Fruit fly (Drosophila melanogaster) whole organism, embryonic: ENCODE measurements around the gene CG6983.

Experiments
- ATbp ChIP-seq: fragments of 200-800 bp; sonication (Bioruptor generic); optimal IDR thresholded peaks from 2 replicates; lab custom pipeline; 2017; ENCODE audit warnings: missing biosample characterization, mild to moderate bottlenecking, missing genetic modification characterization, missing genetic modification reagents
- Awh ChIP-seq: fragments of 200-800 bp; sonication (Bioruptor generic); IDR thresholded peaks from 2 replicates; pipeline ENCODE4, ENCODE4 v1.3.6; 2022; ENCODE audit warnings: missing biosample characterization, missing genetic modification characterization
- B-H2 ChIP-seq: fragments of 200-800 bp; sonication (Bioruptor generic); optimal IDR thresholded peaks from 2 replicates; lab custom pipeline; 2018; ENCODE audit warnings: missing biosample characterization, mild to moderate bottlenecking, missing genetic modification characterization
- Bdp1 ChIP-seq: fragments of 200-800 bp; sonication (Bioruptor generic); optimal IDR thresholded peaks from 3 replicates; lab custom pipeline; 2016; ENCODE audit warnings: missing biosample characterization, missing genetic modification characterization
- C15 ChIP-seq: fragments of 200-800 bp; sonication (Bioruptor generic); IDR thresholded peaks from 3 replicates; pipeline ENCODE4 v1.3.6; 2022; ENCODE audit warnings: missing biosample characterization, missing genetic modification characterization
- CG10979 ChIP-seq: fragments of 200-800 bp; sonication (Bioruptor generic); optimal IDR thresholded peaks from 2 replicates; lab custom pipeline; 2018; ENCODE audit warnings: missing biosample characterization, mild to moderate bottlenecking, missing genetic modification characterization, moderate library complexity
- CG12659 ChIP-seq: fragments of 200-800 bp; sonication (Bioruptor generic); optimal IDR thresholded peaks from 3 replicates; lab custom pipeline; 2017; ENCODE audit warnings: mild to moderate bottlenecking, missing biosample characterization, missing genetic modification reagents, missing genetic modification characterization
- CG14441 ChIP-seq: fragments of 200-800 bp; sonication (Bioruptor generic); IDR thresholded peaks from 2 replicates; pipeline ENCODE4 v1.3.6; 2022; ENCODE audit warnings: missing biosample characterization, missing genetic modification characterization
- CG14710 ChIP-seq: fragments of 200-800 bp; sonication (Bioruptor generic); optimal IDR thresholded peaks from 3 replicates; lab custom pipeline; 2019; ENCODE audit warnings: missing biosample characterization, mild to moderate bottlenecking, missing genetic modification characterization, moderate library complexity
- CG14860 ChIP-seq: fragments of 200-800 bp; sonication (Bioruptor generic); IDR thresholded peaks from 3 replicates; pipeline ENCODE4 v1.3.6; 2022; ENCODE audit warnings: missing biosample characterization, missing genetic modification characterization; ENCODE audit not compliant: partially characterized antibody
- CG1529 ChIP-seq: fragments of 200-800 bp; sonication (Bioruptor generic); optimal IDR thresholded peaks from 3 replicates; lab custom pipeline; 2018; ENCODE audit warnings: missing biosample characterization, missing genetic modification characterization
- CG1603 ChIP-seq: fragments of 200-800 bp; sonication (Bioruptor generic); optimal IDR thresholded peaks from 2 replicates; lab custom pipeline; 2019; ENCODE audit warnings: missing biosample characterization, mild to moderate bottlenecking, missing genetic modification characterization, moderate library complexity
- CG17359 ChIP-seq: fragments of 200-800 bp; sonication (Bioruptor generic); optimal IDR thresholded peaks from 3 replicates; lab custom pipeline; 2018; ENCODE audit warnings: missing biosample characterization, mild to moderate bottlenecking, missing genetic modification characterization, moderate library complexity
- CG18599 ChIP-seq: fragments of 200-800 bp; sonication (Bioruptor generic); optimal IDR thresholded peaks from 3 replicates; lab custom pipeline; 2017; ENCODE audit warnings: missing biosample characterization, missing genetic modification characterization, mild to moderate bottlenecking, moderate library complexity, missing genetic modification reagents
- CG2120 ChIP-seq: fragments of 200-800 bp; sonication (Bioruptor generic); optimal IDR thresholded peaks from 3 replicates; lab custom pipeline; 2016; ENCODE audit warnings: missing biosample characterization, missing genetic modification characterization
- CG2712 ChIP-seq: fragments of 200-800 bp; optimal IDR thresholded peaks from 3 replicates; lab custom pipeline; 2019; ENCODE audit warnings: missing biosample characterization, mild to moderate bottlenecking, missing genetic modification characterization, moderate library complexity
- CG32772 ChIP-seq: fragments of 200-800 bp; sonication (Bioruptor generic); IDR thresholded peaks from 2 replicates; pipeline ENCODE4 v1.3.6; 2022; ENCODE audit warnings: missing biosample characterization, missing genetic modification characterization
- CG3847 ChIP-seq: fragments of 200-800 bp; sonication (Bioruptor generic); IDR thresholded peaks from 2 replicates; pipeline ENCODE4 v1.3.6; 2022; ENCODE audit warnings: missing biosample characterization, missing genetic modification characterization
- CG4820 ChIP-seq: fragments of 200-800 bp; sonication (Bioruptor generic); optimal IDR thresholded peaks from 3 replicates; lab custom pipeline; 2016; ENCODE audit warnings: missing biosample characterization, missing genetic modification characterization
- CG6254 ChIP-seq: fragments of 200-800 bp; sonication (Bioruptor generic); optimal IDR thresholded peaks from 3 replicates; lab custom pipeline; 2017; ENCODE audit warnings: mild to moderate bottlenecking, missing biosample characterization, missing genetic modification reagents, missing genetic modification characterization
- CG7839 ChIP-seq: fragments of 200-800 bp; sonication (Bioruptor generic); optimal IDR thresholded peaks from 3 replicates; lab custom pipeline; 2018; ENCODE audit warnings: missing biosample characterization, mild to moderate bottlenecking, missing genetic modification characterization, moderate library complexity
- CG8281 ChIP-seq: fragments of 200-800 bp; sonication (Bioruptor generic); optimal IDR thresholded peaks from 2 replicates; lab custom pipeline; 2018; ENCODE audit warnings: missing biosample characterization, mild to moderate bottlenecking, missing genetic modification characterization, moderate library complexity
- CG9727 ChIP-seq: fragments of 200-800 bp; sonication (Bioruptor generic); optimal IDR thresholded peaks from 3 replicates; lab custom pipeline; 2017; ENCODE audit warnings: missing biosample characterization, mild to moderate bottlenecking, missing genetic modification characterization
- CG9817 ChIP-seq: fragments of 200-800 bp; sonication (Bioruptor generic); optimal IDR thresholded peaks from 2 replicates; lab custom pipeline; 2018; ENCODE audit warnings: missing biosample characterization, mild to moderate bottlenecking, missing genetic modification characterization, moderate library complexity
- CoRest ChIP-seq: fragments of 200-800 bp; sonication (Bioruptor generic); optimal IDR thresholded peaks from 3 replicates; lab custom pipeline; 2018; ENCODE audit warnings: missing biosample characterization, mild to moderate bottlenecking, missing genetic modification characterization, moderate library complexity
- D19A ChIP-seq: fragments of 200-800 bp; optimal IDR thresholded peaks from 3 replicates; lab custom pipeline; 2019; ENCODE audit warnings: missing biosample characterization, mild to moderate bottlenecking, missing genetic modification characterization, moderate library complexity
- Dbx ChIP-seq: fragments of 200-800 bp; sonication (Bioruptor generic); IDR thresholded peaks from 3 replicates; pipeline ENCODE4 v1.3.6; 2022; ENCODE audit warnings: missing biosample characterization, missing genetic modification characterization
- Drgx ChIP-seq: fragments of 200-800 bp; sonication (Bioruptor generic); IDR thresholded peaks from 2 replicates; pipeline ENCODE4 v1.3.6; 2022; ENCODE audit warnings: missing biosample characterization, missing genetic modification characterization
- Hand ChIP-seq: fragments of 200-800 bp; sonication (Bioruptor generic); optimal IDR thresholded peaks from 2 replicates; lab custom pipeline; 2017; ENCODE audit warnings: mild to moderate bottlenecking, missing biosample characterization, missing genetic modification reagents, missing genetic modification characterization
- MESR4 ChIP-seq: fragments of 200-800 bp; sonication (Bioruptor generic); optimal IDR thresholded peaks from 2 replicates; lab custom pipeline; 2018; ENCODE audit warnings: missing biosample characterization, mild to moderate bottlenecking, missing genetic modification characterization, moderate library complexity
- NFAT ChIP-seq: fragments of 200-800 bp; sonication (Bioruptor generic); IDR thresholded peaks from 2 replicates; pipeline ENCODE4 v1.3.6; 2022; ENCODE audit warnings: missing biosample characterization, missing genetic modification characterization
- Sox102F ChIP-seq: fragments of 200-800 bp; sonication (Bioruptor generic); optimal IDR thresholded peaks from 2 replicates; lab custom pipeline; 2018; ENCODE audit warnings: missing biosample characterization, mild to moderate bottlenecking, missing genetic modification characterization, moderate library complexity
- Vsx1 ChIP-seq: fragments of 200-800 bp; sonication (Bioruptor generic); optimal IDR thresholded peaks from 2 replicates; lab custom pipeline; 2017; ENCODE audit warnings: missing biosample characterization, mild to moderate bottlenecking, missing genetic modification characterization, missing genetic modification reagents
- bowl ChIP-seq: fragments of 200-800 bp; sonication (Bioruptor generic); IDR thresholded peaks from 2 replicates; pipeline ENCODE4 v1.3.6; 2022; ENCODE audit warnings: missing biosample characterization, missing genetic modification characterization
- dati ChIP-seq: fragments of 200-800 bp; sonication (Bioruptor generic); IDR thresholded peaks from 2 replicates; pipeline ENCODE4 v1.3.6; 2022; ENCODE audit warnings: missing biosample characterization, missing genetic modification characterization
- dmrt99B ChIP-seq: fragments of 200-800 bp; sonication (Bioruptor generic); optimal IDR thresholded peaks from 2 replicates; lab custom pipeline; 2018; ENCODE audit warnings: missing biosample characterization, mild to moderate bottlenecking, missing genetic modification characterization, moderate library complexity
- dpn ChIP-seq, 2 experiments: fragments of 200-800 bp; sonication (Bioruptor generic); optimal IDR thresholded peaks; 3 replicates each; lab custom pipeline; 2016; ENCODE audit warnings: missing biosample characterization in 2 of 2, missing genetic modification characterization in 2 of 2
- gfzf ChIP-seq: fragments of 200-800 bp; sonication (Bioruptor generic); optimal IDR thresholded peaks from 2 replicates; lab custom pipeline; 2016; ENCODE audit warnings: missing biosample characterization, mild to moderate bottlenecking, missing genetic modification characterization, moderate library complexity
- gt ChIP-seq: fragments of 200-800 bp; sonication (Bioruptor generic); IDR thresholded peaks from 2 replicates; pipeline ENCODE4 v1.3.6; 2022; ENCODE audit warnings: missing biosample characterization, missing genetic modification characterization
- inv ChIP-seq: fragments of 200-800 bp; sonication (Bioruptor generic); IDR thresholded peaks from 2 replicates; pipeline ENCODE4 v1.3.6; 2022; ENCODE audit warnings: missing biosample characterization, missing genetic modification characterization; ENCODE audit not compliant: partially characterized antibody
- kay ChIP-seq: fragments of 200-800 bp; sonication (Bioruptor generic); optimal IDR thresholded peaks from 2 replicates; lab custom pipeline; 2016; ENCODE audit warnings: missing biosample characterization, missing genetic modification characterization
- mirr ChIP-seq: fragments of 200-800 bp; sonication (Bioruptor generic); optimal IDR thresholded peaks from 3 replicates; lab custom pipeline; 2018; ENCODE audit warnings: missing biosample characterization, mild to moderate bottlenecking, missing genetic modification characterization
- nau ChIP-seq: fragments of 200-800 bp; sonication (Bioruptor generic); optimal IDR thresholded peaks from 3 replicates; lab custom pipeline; 2017; ENCODE audit warnings: missing biosample characterization, mild to moderate bottlenecking, missing genetic modification characterization, missing genetic modification reagents
- pb ChIP-seq: fragments of 200-800 bp; sonication (Bioruptor generic); optimal IDR thresholded peaks from 3 replicates; lab custom pipeline; 2016; ENCODE audit warnings: missing biosample characterization, missing genetic modification characterization
- pho ChIP-seq: fragments of 200-800 bp; sonication (Bioruptor generic); optimal IDR thresholded peaks from 2 replicates; lab custom pipeline; 2016; ENCODE audit warnings: missing biosample characterization, missing genetic modification characterization
- ranshi ChIP-seq: fragments of 200-800 bp; sonication (Bioruptor generic); IDR thresholded peaks from 2 replicates; pipeline ENCODE4 v1.3.6; 2022; ENCODE audit warnings: missing biosample characterization, missing genetic modification characterization
- run ChIP-seq: fragments of 200-800 bp; sonication (Bioruptor generic); optimal IDR thresholded peaks from 3 replicates; lab custom pipeline; 2018; ENCODE audit warnings: missing biosample characterization, mild to moderate bottlenecking, missing genetic modification characterization
- sd ChIP-seq: fragments of 200-800 bp; sonication (Bioruptor generic); optimal IDR thresholded peaks from 3 replicates; lab custom pipeline; 2018; ENCODE audit warnings: missing biosample characterization, mild to moderate bottlenecking, missing genetic modification characterization, moderate library complexity
- vnd ChIP-seq: fragments of 200-800 bp; sonication (Bioruptor generic); IDR thresholded peaks from 3 replicates; pipeline ENCODE4 v1.3.6; 2022; ENCODE audit warnings: missing biosample characterization, missing genetic modification characterization; ENCODE audit not compliant: partially characterized antibody
- wek ChIP-seq: fragments of 200-800 bp; sonication (Bioruptor generic); optimal IDR thresholded peaks from 3 replicates; lab custom pipeline; 2018; ENCODE audit warnings: missing biosample characterization, mild to moderate bottlenecking, missing genetic modification characterization, moderate library complexity
- yki ChIP-seq: fragments of >200 bp; optimal IDR thresholded peaks from 3 replicates; lab custom pipeline; 2018

The CG6983 gene

DNA sequence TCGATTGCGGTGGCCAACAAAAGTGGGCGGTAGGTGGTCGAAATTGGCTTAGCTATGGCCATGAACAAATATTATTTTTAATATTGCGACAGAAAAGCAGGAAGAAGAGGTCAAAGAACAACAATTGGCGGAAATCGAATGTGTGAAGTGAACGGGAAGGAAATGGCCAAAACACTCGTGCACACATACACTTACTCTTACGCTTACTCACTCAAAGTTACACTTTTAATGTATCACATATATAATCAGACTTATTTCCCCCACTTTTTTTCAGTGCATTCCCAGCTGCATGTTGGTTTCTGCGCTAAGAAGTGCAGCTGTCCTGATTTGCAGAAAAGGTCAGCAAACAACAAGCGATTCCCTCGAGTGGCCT is 674 bp downstream of the CG6983 start (continued):
- TF ChIP-seq Sox102F (peak; percentile 19), CG18599 (peak; percentile 34), C15 (GFP tag; lab: Robert Waterston, UW) (no peak), CG14860 (GFP tag; lab: Robert Waterston, UW) (no peak), bowl (GFP tag; lab: Robert Waterston, UW) (no peak), Drgx (GFP tag; lab: Robert Waterston, UW) (peak; percentile 58), vnd (GFP tag; lab: Robert Waterston, UW) (no peak), wek (GFP tag; lab: Kevin White, UChicago) (no peak), B-H2 (no peak), CG9727 (GFP tag; lab: Kevin White, UChicago) (peak; percentile 49), CoRest (tag; lab: Kevin White, UChicago) (no peak), CG4820 (GFP tag; lab: Kevin White, UChicago) (peak; percentile 30), gfzf (GFP tag; lab: Kevin White, UChicago) (no peak), CG1529 (GFP tag; lab: Kevin White, UChicago) (no peak), Vsx1 (GFP tag; lab: Kevin White, UChicago) (no peak), CG14710 (tag; lab: Kevin White, UChicago) (peak; percentile 33), gt (no peak), Bdp1 (GFP tag; lab: Kevin White, UChicago) (no peak), CG12659 (GFP tag; lab: Kevin White, UChicago) (no peak), Awh (GFP tag; lab: Robert Waterston, UW) (peak; percentile 22; the same call in 1 of the 2 replicates), Dbx (no peak), dmrt99B (tag; lab: Kevin White, UChicago) (peak; percentile 51), CG9817 (tag; lab: Kevin White, UChicago) (no peak), NFAT (GFP tag; lab: Robert Waterston, UW) (no peak), sd (tag; lab: Kevin White, UChicago) (no peak), yki (no peak), nau (no peak), Hand (GFP tag; lab: Kevin White, UChicago) (no peak), CG10979 (peak; percentile 40), mirr (no peak), MESR4 (GFP tag; lab: Kevin White, UChicago) (no peak), dati (GFP tag; lab: Robert Waterston, UW) (no peak), ranshi (GFP tag; lab: Robert Waterston, UW) (no peak), CG8281 (tag; lab: Kevin White, UChicago) (no peak), CG2120 (GFP tag; lab: Kevin White, UChicago) (no peak), dpn (GFP tag; optimal IDR thresholded peaks at IDR 0.05; lab: Kevin White, UChicago) (no peak), D19A (tag; lab: Kevin White, UChicago) (no peak), kay (GFP tag; lab: Kevin White, UChicago) (no peak), CG2712 (tag; lab: Kevin White, UChicago) (peak; percentile 10), run (tag; lab: Kevin White, UChicago) (no peak), CG7839 (tag; lab: Kevin White, UChicago) (peak; percentile 13), CG6254 (GFP tag; lab: Kevin White, UChicago) (peak; percentile 16), CG17359 (tag; lab: Kevin White, UChicago) (peak; percentile 5), pho (GFP tag; lab: Kevin White, UChicago) (no peak), inv (GFP tag; lab: Robert Waterston, UW) (no peak), pb (GFP tag; lab: Kevin White, UChicago) (no peak), CG3847 (GFP tag; lab: Robert Waterston, UW) (no peak), CG14441 (GFP tag; lab: Robert Waterston, UW) (no peak), CG1603 (tag; lab: Kevin White, UChicago) (no peak), ATbp (GFP tag; lab: Kevin White, UChicago) (peak; percentile 47), CG32772 (GFP tag; lab: Robert Waterston, UW) (no peak)
